Worm (Caenorhabditis elegans) whole organism, L2 larva: ENCODE measurements around the gene him-14.
A peak's percentile ranks its signal among the peaks of the same experiment; 100 is the strongest.

Source experiments
- C34F6.9 ChIP-seq: fragments of 150-350 bp; optimal IDR thresholded peaks from 2 replicates; lab custom pipeline; 2014; ENCODE audit warnings: missing biosample characterization, missing genetic modification characterization
- F13H6.1 ChIP-seq: sonication (generic microtip); optimal IDR thresholded peaks from 2 replicates; lab custom pipeline; 2016; ENCODE audit warnings: missing genetic modification characterization, missing compliant biosample characterization
- ZK546.5 ChIP-seq: sonication (generic microtip); optimal IDR thresholded peaks from 2 replicates; lab custom pipeline; 2017; ENCODE audit warnings: missing biosample characterization, missing genetic modification characterization
- alr-1 ChIP-seq: fragments of 150-350 bp; optimal IDR thresholded peaks from 2 replicates; lab custom pipeline; 2014; ENCODE audit warnings: missing biosample characterization, missing genetic modification characterization
- ama-1 ChIP-seq: fragments of 150-350 bp; optimal IDR thresholded peaks from 2 replicates; lab custom pipeline; 2018; ENCODE audit warnings: inconsistent platforms
- ceh-16 ChIP-seq: fragments of 150-350 bp; optimal IDR thresholded peaks from 2 replicates; lab custom pipeline; 2014; ENCODE audit warnings: missing biosample characterization, missing genetic modification characterization
- ceh-82 ChIP-seq: fragments of 150-350 bp; optimal IDR thresholded peaks from 2 replicates; lab custom pipeline; 2014; ENCODE audit warnings: missing biosample characterization, missing genetic modification characterization
- crh-2 ChIP-seq: sonication (generic microtip); optimal IDR thresholded peaks from 2 replicates; lab custom pipeline; 2017; ENCODE audit warnings: missing biosample characterization, missing genetic modification characterization
- dmd-4 ChIP-seq: sonication (generic microtip); optimal IDR thresholded peaks from 2 replicates; lab custom pipeline; 2017; ENCODE audit warnings: missing biosample characterization, missing genetic modification characterization
- egl-27 ChIP-seq: sonication (generic microtip); optimal IDR thresholded peaks from 3 replicates; lab custom pipeline; 2017; ENCODE audit warnings: missing biosample characterization, missing genetic modification reagents, missing genetic modification characterization
- elt-1 ChIP-seq: fragments of 150-350 bp; optimal IDR thresholded peaks from 2 replicates; lab custom pipeline; 2014; ENCODE audit warnings: missing biosample characterization, missing genetic modification characterization
- elt-3 ChIP-seq: sonication (generic microtip); optimal IDR thresholded peaks from 2 replicates; lab custom pipeline; 2017; ENCODE audit warnings: missing biosample characterization, missing genetic modification characterization
- gmeb-1 ChIP-seq: fragments of 150-350 bp; optimal IDR thresholded peaks from 2 replicates; lab custom pipeline; 2014; ENCODE audit warnings: missing biosample characterization, missing genetic modification characterization
- lin-11 ChIP-seq: fragments of 150-350 bp; sonication (generic microtip); optimal IDR thresholded peaks from 2 replicates; lab custom pipeline; 2014; ENCODE audit warnings: missing biosample characterization, missing genetic modification characterization, inconsistent platforms, mixed read lengths
- lin-39 ChIP-seq: fragments of 150-350 bp; optimal IDR thresholded peaks from 2 replicates; lab custom pipeline; 2014; ENCODE audit warnings: missing biosample characterization, missing genetic modification reagents, missing genetic modification characterization
- lsy-2 ChIP-seq, 2 experiments: fragments of 150-350 bp in 1 of 2; sonication (generic microtip) in 1 of 2; optimal IDR thresholded peaks; 2 replicates each; lab custom pipeline; 2014 to 2017; ENCODE audit warnings: missing biosample characterization in 2 of 2, missing genetic modification characterization in 2 of 2
- mab-5 ChIP-seq: fragments of 150-350 bp; optimal IDR thresholded peaks from 2 replicates; lab custom pipeline; 2014; ENCODE audit warnings: missing biosample characterization, missing genetic modification characterization
- mbf-1 ChIP-seq: sonication (generic microtip); optimal IDR thresholded peaks from 2 replicates; lab custom pipeline; 2017; ENCODE audit warnings: missing biosample characterization, missing genetic modification characterization
- mdl-1 ChIP-seq, 2 experiments: fragments of 150-350 bp in 1 of 2; sonication (generic microtip) in 1 of 2; optimal IDR thresholded peaks; 2 replicates each; lab custom pipeline; 2017; ENCODE audit warnings: missing biosample characterization in 2 of 2, missing genetic modification characterization in 2 of 2
- nhr-10 ChIP-seq: sonication (generic microtip); optimal IDR thresholded peaks from 2 replicates; lab custom pipeline; 2017; ENCODE audit warnings: missing biosample characterization, missing genetic modification characterization
- nhr-11 ChIP-seq: fragments of 150-350 bp; optimal IDR thresholded peaks from 2 replicates; lab custom pipeline; 2014; ENCODE audit warnings: missing biosample characterization, missing genetic modification characterization
- nhr-12 ChIP-seq: fragments of 150-350 bp; optimal IDR thresholded peaks from 2 replicates; lab custom pipeline; 2014; ENCODE audit warnings: missing biosample characterization, missing genetic modification characterization
- nhr-129 ChIP-seq: fragments of 150-350 bp; optimal IDR thresholded peaks from 2 replicates; lab custom pipeline; 2014; ENCODE audit warnings: missing biosample characterization, missing genetic modification characterization
- nhr-21 ChIP-seq: fragments of 150-350 bp; optimal IDR thresholded peaks from 2 replicates; lab custom pipeline; 2014; ENCODE audit warnings: missing biosample characterization, missing genetic modification characterization
- nhr-237 ChIP-seq: fragments of 150-350 bp; optimal IDR thresholded peaks from 2 replicates; lab custom pipeline; 2014; ENCODE audit warnings: missing biosample characterization, missing genetic modification characterization
- nhr-25 ChIP-seq: fragments of 150-350 bp; sonication (generic microtip); optimal IDR thresholded peaks from 3 replicates; lab custom pipeline; 2014; ENCODE audit warnings: missing biosample characterization, missing genetic modification characterization
- nhr-77 ChIP-seq: fragments of 150-350 bp; optimal IDR thresholded peaks from 2 replicates; lab custom pipeline; 2014; ENCODE audit warnings: missing biosample characterization, missing genetic modification characterization
- peb-1 ChIP-seq: fragments of 150-350 bp; optimal IDR thresholded peaks from 2 replicates; lab custom pipeline; 2014; ENCODE audit warnings: missing biosample characterization, missing genetic modification characterization
- sem-4 ChIP-seq: fragments of 150-350 bp; optimal IDR thresholded peaks from 2 replicates; lab custom pipeline; 2014; ENCODE audit warnings: missing biosample characterization, missing genetic modification reagents, missing genetic modification characterization
- skn-1 ChIP-seq: sonication (generic microtip); optimal IDR thresholded peaks from 2 replicates; lab custom pipeline; 2017; ENCODE audit warnings: missing biosample characterization, missing genetic modification characterization
- sma-9 ChIP-seq, 2 experiments: fragments of 150-350 bp in 1 of 2; sonication (generic microtip) in 1 of 2; optimal IDR thresholded peaks; 2 replicates each; lab custom pipeline; 2014 to 2016; ENCODE audit warnings: missing genetic modification characterization in 2 of 2, mild to moderate bottlenecking in 1 of 2, missing biosample characterization in 1 of 2, missing compliant biosample characterization in 1 of 2, missing genetic modification reagents in 1 of 2, moderate library complexity in 1 of 2
- snpc-4 ChIP-seq: fragments of 150-350 bp; optimal IDR thresholded peaks from 2 replicates; lab custom pipeline; 2014; ENCODE audit warnings: missing biosample characterization, missing genetic modification characterization
- unc-39 ChIP-seq: fragments of 150-350 bp; optimal IDR thresholded peaks from 2 replicates; lab custom pipeline; 2014; ENCODE audit warnings: missing biosample characterization, missing genetic modification characterization
- unc-55 ChIP-seq: fragments of 150-350 bp; sonication (generic microtip); optimal IDR thresholded peaks from 3 replicates; lab custom pipeline; 2014; ENCODE audit warnings: missing biosample characterization, missing genetic modification reagents, missing genetic modification characterization
- unc-62 ChIP-seq: fragments of 150-350 bp; optimal IDR thresholded peaks from 2 replicates; lab custom pipeline; 2014; ENCODE audit warnings: missing biosample characterization, missing genetic modification reagents, missing genetic modification characterization
- zag-1 ChIP-seq: fragments of 150-350 bp; optimal IDR thresholded peaks from 2 replicates; lab custom pipeline; 2014; ENCODE audit warnings: missing biosample characterization, missing genetic modification characterization
- ztf-1 ChIP-seq: fragments of 200-800 bp; sonication (Bioruptor generic); conservative IDR thresholded peaks from 2 replicates; pipeline ENCODE4 v1.3.6; 2022; ENCODE audit warnings: missing genetic modification characterization, missing compliant biosample characterization
- ztf-11 ChIP-seq: sonication (generic microtip); optimal IDR thresholded peaks from 2 replicates; lab custom pipeline; 2017; ENCODE audit warnings: missing biosample characterization, missing genetic modification characterization
- ztf-4 ChIP-seq: fragments of 150-350 bp; optimal IDR thresholded peaks from 2 replicates; lab custom pipeline; 2014; ENCODE audit warnings: missing biosample characterization, missing genetic modification characterization

him-14 gene

DNA sequence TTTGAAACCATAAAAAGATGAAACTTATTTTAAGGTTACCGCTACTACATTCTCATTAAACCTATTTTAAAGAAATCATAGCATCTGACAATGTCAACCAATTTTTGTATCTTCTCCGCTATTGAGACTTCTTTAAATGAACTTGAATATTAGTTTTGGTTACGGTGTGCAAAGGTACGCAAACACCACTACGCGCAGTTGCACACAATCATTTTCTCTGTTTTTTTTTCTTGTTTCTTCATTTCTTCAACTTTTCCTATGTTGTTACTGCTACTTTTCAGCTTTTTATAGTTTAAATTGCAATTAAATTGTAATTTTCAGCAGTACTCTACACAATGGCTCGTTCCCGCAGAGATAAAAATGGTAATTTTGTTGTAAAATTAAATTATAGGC is 41.9 kb upstream of the him-14 start, which contains the start of gene F10E7.5 (continued):
- TF ChIP-seq sma-9 (GFP tag; optimal IDR thresholded peaks at IDR 0.05; lab: Kevin White, UChicago) (peak; percentile 26), sma-9 (tag; optimal IDR thresholded peaks at IDR 0.05; lab: Kevin White, UChicago) (no peak), ztf-4 (no peak), ceh-16 (tag; lab: Kevin White, UChicago) (no peak), sem-4 (tag; lab: Kevin White, UChicago) (peak; percentile 30), unc-62 (no peak), ama-1 (lab: Kevin White, UChicago) (no peak), mdl-1 (tag; optimal IDR thresholded peaks at IDR 0.05; lab: Kevin White, UChicago) (no peak), nhr-129 (tag; lab: Kevin White, UChicago) (peak; percentile 60), gmeb-1 (tag; lab: Kevin White, UChicago) (no peak), skn-1 (tag; lab: Kevin White, UChicago) (no peak), alr-1 (no peak), ceh-82 (no peak), elt-3 (tag; lab: Kevin White, UChicago) (no peak), nhr-21 (no peak), nhr-237 (tag; lab: Kevin White, UChicago) (no peak), crh-2 (tag; lab: Kevin White, UChicago) (peak; percentile 62), ztf-11 (tag; lab: Kevin White, UChicago) (no peak), ztf-1 (GFP tag; lab: Robert Waterston, UW) (no peak)

- TF ChIP-seq mdl-1 (tag; optimal IDR thresholded peaks at IDR 0.05; lab: Kevin White, UChicago), result no peak
- TF ChIP-seq unc-39 (tag; lab: Kevin White, UChicago), result no peak
- no peak for TF ChIP-seq ZK546.5
- no peak for TF ChIP-seq nhr-77 (tag; lab: Kevin White, UChicago)
- TF ChIP-seq snpc-4, result no peak
- no peak for TF ChIP-seq elt-1 (tag; lab: Kevin White, UChicago)
- TF ChIP-seq peb-1 (tag; lab: Kevin White, UChicago), result no peak
- TF ChIP-seq C34F6.9 (tag; lab: Kevin White, UChicago), result peak; percentile 58
- TF ChIP-seq sem-4 (tag; lab: Kevin White, UChicago), result peak; percentile 16
- TF ChIP-seq crh-2 (tag; lab: Kevin White, UChicago), result no peak
- no peak for TF ChIP-seq unc-62
- TF ChIP-seq nhr-12 (tag; lab: Kevin White, UChicago), result no peak
- TF ChIP-seq ceh-82, result no peak
- no peak for TF ChIP-seq lin-39 (tag; lab: Kevin White, UChicago)
- TF ChIP-seq nhr-237 (tag; lab: Kevin White, UChicago), result no peak
- TF ChIP-seq nhr-11, result no peak
- TF ChIP-seq ceh-16 (tag; lab: Kevin White, UChicago), result no peak
- no peak for TF ChIP-seq elt-3 (tag; lab: Kevin White, UChicago)
- no peak for TF ChIP-seq ztf-11 (tag; lab: Kevin White, UChicago)
- TF ChIP-seq sma-9 (GFP tag; optimal IDR thresholded peaks at IDR 0.05; lab: Kevin White, UChicago), result no peak
- TF ChIP-seq sma-9 (tag; optimal IDR thresholded peaks at IDR 0.05; lab: Kevin White, UChicago), result no peak
- TF ChIP-seq alr-1, result no peak
- TF ChIP-seq dmd-4 (tag; lab: Kevin White, UChicago), result no peak
- TF ChIP-seq zag-1, result peak; percentile 21
- peak; percentile 28 for TF ChIP-seq nhr-129 (tag; lab: Kevin White, UChicago)
- no peak for TF ChIP-seq mab-5 (tag; lab: Kevin White, UChicago)
- TF ChIP-seq nhr-21, result no peak
- TF ChIP-seq egl-27 (tag; lab: Kevin White, UChicago), result no peak
- TF ChIP-seq ama-1 (lab: Kevin White, UChicago), result no peak
- TF ChIP-seq mbf-1, result no peak
- peak; percentile 45 for TF ChIP-seq unc-55 (GFP tag; lab: Kevin White, UChicago)
- TF ChIP-seq F13H6.1, result no peak
- TF ChIP-seq ztf-1 (GFP tag; lab: Robert Waterston, UW), result no peak
- TF ChIP-seq lin-11, result no peak
- no peak for TF ChIP-seq gmeb-1 (tag; lab: Kevin White, UChicago)
- TF ChIP-seq lsy-2 (tag; optimal IDR thresholded peaks at IDR 0.05; lab: Kevin White, UChicago), result peak in 1 of 2 experiments; percentile 35
- TF ChIP-seq nhr-25, result no peak
These were observed 41.4 kb upstream of the him-14 start for ce11 chrII:7111012-7111656.

DNA sequence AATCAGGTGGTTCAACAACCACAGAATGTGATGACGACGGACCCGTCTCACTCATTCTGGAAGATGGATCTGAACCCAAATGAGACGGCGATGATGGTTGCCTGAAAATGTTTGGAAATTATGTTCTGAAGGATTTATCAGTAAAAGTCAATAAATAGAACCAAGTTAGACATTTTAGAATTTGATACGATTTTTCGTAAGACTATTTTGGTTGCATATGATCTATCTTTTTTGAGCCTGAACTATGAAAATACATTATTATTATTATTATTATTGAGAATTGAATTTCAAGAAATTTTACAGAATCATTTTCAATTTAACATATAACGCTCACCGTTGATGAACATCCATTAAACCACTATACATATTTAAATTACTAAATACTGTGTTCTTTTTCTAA is 40.2 kb upstream of the him-14 start, which contains the start of gene F10E7.9:
F10E7.9 (minus strand) TSS at position 101 of the 400 bp plus-strand sequence.
- TF ChIP-seq snpc-4 (no peak), gmeb-1 (tag; lab: Kevin White, UChicago) (no peak), nhr-10 (no peak), unc-55 (GFP tag; lab: Kevin White, UChicago) (no peak), lsy-2 (tag; optimal IDR thresholded peaks at IDR 0.05; lab: Kevin White, UChicago) (no peak), nhr-11 (no peak), skn-1 (tag; lab: Kevin White, UChicago) (no peak), ztf-1 (GFP tag; lab: Robert Waterston, UW) (no peak)
